Fruit fly (Drosophila melanogaster) whole organism, embryonic: ENCODE measurements around the gene Myo31DF.

ENCODE experiments used
- Asciz ChIP-seq: fragments of 200-800 bp; sonication (Bioruptor generic); optimal IDR thresholded peaks from 2 replicates; lab custom pipeline; 2017; ENCODE audit warnings: missing biosample characterization, mild to moderate bottlenecking, missing genetic modification characterization, missing genetic modification reagents
- CG10147 ChIP-seq: fragments of 200-800 bp; sonication (Bioruptor generic); optimal IDR thresholded peaks from 2 replicates; lab custom pipeline; 2019; ENCODE audit warnings: missing biosample characterization, mild to moderate bottlenecking, missing genetic modification characterization, moderate library complexity
- CG12236 ChIP-seq: fragments of 200-800 bp; sonication (Bioruptor generic); optimal IDR thresholded peaks from 2 replicates; lab custom pipeline; 2016; ENCODE audit warnings: missing biosample characterization, missing genetic modification characterization
- CG13296 ChIP-seq: fragments of 200-800 bp; sonication (Bioruptor generic); optimal IDR thresholded peaks from 3 replicates; lab custom pipeline; 2018; ENCODE audit warnings: missing biosample characterization, mild to moderate bottlenecking, missing genetic modification characterization
- CG13424 ChIP-seq: fragments of 200-800 bp; sonication (Bioruptor generic); optimal IDR thresholded peaks from 2 replicates; lab custom pipeline; 2019; ENCODE audit warnings: missing biosample characterization, mild to moderate bottlenecking, missing genetic modification characterization, moderate library complexity
- CG13894 ChIP-seq: fragments of 200-800 bp; sonication (Bioruptor generic); optimal IDR thresholded peaks from 3 replicates; lab custom pipeline; 2018; ENCODE audit warnings: missing biosample characterization, mild to moderate bottlenecking, missing genetic modification characterization, moderate library complexity
- CG14014 ChIP-seq: fragments of 200-800 bp; sonication (Bioruptor generic); IDR thresholded peaks from 2 replicates; pipeline ENCODE4 v1.3.6; 2022; ENCODE audit warnings: missing biosample characterization, missing genetic modification characterization
- CG14965 ChIP-seq: fragments of 200-800 bp; sonication (Bioruptor generic); optimal IDR thresholded peaks from 2 replicates; lab custom pipeline; 2016; ENCODE audit warnings: missing biosample characterization, missing genetic modification characterization, borderline replicate concordance
- CG15011 ChIP-seq: fragments of 200-800 bp; sonication (Bioruptor generic); optimal IDR thresholded peaks from 3 replicates; lab custom pipeline; 2018; ENCODE audit warnings: missing biosample characterization, mild to moderate bottlenecking, missing genetic modification characterization
- CG15269 ChIP-seq: fragments of 200-800 bp; sonication (Bioruptor generic); optimal IDR thresholded peaks from 2 replicates; lab custom pipeline; 2018; ENCODE audit warnings: missing biosample characterization, mild to moderate bottlenecking, missing genetic modification characterization, moderate library complexity
- CG1602 ChIP-seq: fragments of 200-800 bp; sonication (Bioruptor generic); optimal IDR thresholded peaks from 3 replicates; lab custom pipeline; 2016; ENCODE audit warnings: missing biosample characterization, missing genetic modification characterization
- CG16779 ChIP-seq: fragments of 200-800 bp; sonication (Bioruptor generic); IDR thresholded peaks from 2 replicates; pipeline ENCODE4 v1.3.6; 2022; ENCODE audit warnings: missing biosample characterization, missing genetic modification characterization
- CG17568 ChIP-seq: fragments of 200-800 bp; sonication (Bioruptor generic); optimal IDR thresholded peaks from 2 replicates; lab custom pipeline; 2018; ENCODE audit warnings: missing biosample characterization, mild to moderate bottlenecking, missing genetic modification characterization, moderate library complexity
- CG17829 ChIP-seq: fragments of 200-800 bp; optimal IDR thresholded peaks from 2 replicates; lab custom pipeline; 2019; ENCODE audit warnings: missing biosample characterization, mild to moderate bottlenecking, missing genetic modification characterization, moderate library complexity
- CG2199 ChIP-seq: fragments of 200-800 bp; sonication (Bioruptor generic); IDR thresholded peaks from 3 replicates; pipeline ENCODE4 v1.3.6; 2022; ENCODE audit warnings: missing biosample characterization, missing genetic modification characterization
- CG2678 ChIP-seq: fragments of 200-800 bp; sonication (Bioruptor generic); optimal IDR thresholded peaks from 3 replicates; lab custom pipeline; 2019; ENCODE audit warnings: missing biosample characterization, mild to moderate bottlenecking, missing genetic modification characterization, moderate library complexity
- CG2889 ChIP-seq: fragments of 200-800 bp; sonication (Bioruptor generic); IDR thresholded peaks from 3 replicates; pipeline ENCODE4 v1.3.6; 2022; ENCODE audit warnings: missing biosample characterization, missing genetic modification characterization
- CG4282 ChIP-seq: fragments of 200-800 bp; sonication (Bioruptor generic); optimal IDR thresholded peaks from 2 replicates; lab custom pipeline; 2016; ENCODE audit warnings: missing biosample characterization, missing genetic modification characterization
- CG5180 ChIP-seq: fragments of 200-800 bp; sonication (Bioruptor generic); optimal IDR thresholded peaks from 3 replicates; lab custom pipeline; 2017; ENCODE audit warnings: missing biosample characterization, missing genetic modification characterization, mild to moderate bottlenecking, moderate library complexity, missing genetic modification reagents
- CG6765 ChIP-seq: fragments of 200-800 bp; sonication (Bioruptor generic); optimal IDR thresholded peaks from 3 replicates; lab custom pipeline; 2017; ENCODE audit warnings: missing biosample characterization, mild to moderate bottlenecking, missing genetic modification characterization
- CG8290 ChIP-seq, 3 experiments: fragments of 200-800 bp; sonication (Bioruptor generic); optimal IDR thresholded peaks; 2 replicates each; lab custom pipeline; 2016 to 2019; ENCODE audit warnings: missing biosample characterization in 3 of 3, missing genetic modification characterization in 3 of 3, mild to moderate bottlenecking in 2 of 3, moderate library complexity in 1 of 3
- Fer1 ChIP-seq: fragments of 200-800 bp; sonication (Bioruptor generic); optimal IDR thresholded peaks from 2 replicates; lab custom pipeline; 2017; ENCODE audit warnings: missing biosample characterization, mild to moderate bottlenecking, missing genetic modification characterization
- Gsc ChIP-seq: fragments of 200-800 bp; sonication (Bioruptor generic); IDR thresholded peaks from 2 replicates; pipeline ENCODE4 v1.3.6; 2022; ENCODE audit warnings: missing biosample characterization, missing genetic modification characterization
- Hmr ChIP-seq: fragments of 200-800 bp; sonication (Bioruptor generic); optimal IDR thresholded peaks from 3 replicates; lab custom pipeline; 2017; ENCODE audit warnings: mild to moderate bottlenecking, missing biosample characterization, missing genetic modification reagents, missing genetic modification characterization
- Lhr ChIP-seq: fragments of 200-800 bp; sonication (Bioruptor generic); optimal IDR thresholded peaks from 3 replicates; lab custom pipeline; 2017; ENCODE audit warnings: mild to moderate bottlenecking, missing biosample characterization, missing genetic modification reagents, missing genetic modification characterization
- Myb ChIP-seq: fragments of 200-800 bp; sonication (Bioruptor generic); optimal IDR thresholded peaks from 2 replicates; lab custom pipeline; 2016; ENCODE audit warnings: missing biosample characterization, missing genetic modification characterization
- Opbp ChIP-seq: fragments of 200-800 bp; sonication (Bioruptor generic); IDR thresholded peaks from 3 replicates; pipeline ENCODE4 v1.3.6; 2022; ENCODE audit warnings: missing biosample characterization, missing genetic modification characterization; ENCODE audit not compliant: partially characterized antibody
- Pdp1 ChIP-seq, 2 experiments: fragments of 200-800 bp; sonication (Bioruptor generic); optimal IDR thresholded peaks; 3 replicates each; lab custom pipeline; 2016; ENCODE audit warnings: missing biosample characterization in 2 of 2, missing genetic modification characterization in 2 of 2, mild to moderate bottlenecking in 1 of 2, moderate library complexity in 1 of 2
- Rfx ChIP-seq: fragments of 200-800 bp; sonication (Bioruptor generic); IDR thresholded peaks from 2 replicates; pipeline ENCODE4 v1.3.6; 2022; ENCODE audit warnings: missing biosample characterization, missing genetic modification characterization
- Sox100B ChIP-seq: fragments of 200-800 bp; sonication (Bioruptor generic); optimal IDR thresholded peaks from 3 replicates; lab custom pipeline; 2018; ENCODE audit warnings: missing biosample characterization, mild to moderate bottlenecking, missing genetic modification characterization
- Spps ChIP-seq: fragments of 200-800 bp; sonication (Bioruptor generic); optimal IDR thresholded peaks from 2 replicates; lab custom pipeline; 2018; ENCODE audit warnings: missing biosample characterization, mild to moderate bottlenecking, missing genetic modification characterization
- ara ChIP-seq: fragments of 200-800 bp; sonication (Bioruptor generic); IDR thresholded peaks from 2 replicates; pipeline ENCODE4 v1.3.6; 2022; ENCODE audit warnings: missing biosample characterization, missing genetic modification characterization
- ato ChIP-seq: fragments of 200-800 bp; sonication (Bioruptor generic); IDR thresholded peaks from 2 replicates; pipeline ENCODE4 v1.3.6; 2022; ENCODE audit warnings: missing biosample characterization, missing genetic modification characterization; ENCODE audit not compliant: partially characterized antibody
- chinmo ChIP-seq: fragments of 200-800 bp; sonication (Bioruptor generic); IDR thresholded peaks from 4 replicates; pipeline ENCODE4 v1.3.6; 2022; ENCODE audit warnings: missing biosample characterization, missing genetic modification characterization; ENCODE audit not compliant: partially characterized antibody
- disco-r ChIP-seq: fragments of 200-800 bp; sonication (Bioruptor generic); optimal IDR thresholded peaks from 2 replicates; lab custom pipeline; 2016; ENCODE audit warnings: missing biosample characterization, missing genetic modification characterization
- dmrt99B ChIP-seq: fragments of 200-800 bp; sonication (Bioruptor generic); optimal IDR thresholded peaks from 2 replicates; lab custom pipeline; 2018; ENCODE audit warnings: missing biosample characterization, mild to moderate bottlenecking, missing genetic modification characterization, moderate library complexity
- fd3F ChIP-seq: fragments of 200-800 bp; sonication (Bioruptor generic); optimal IDR thresholded peaks from 2 replicates; lab custom pipeline; 2018; ENCODE audit warnings: missing biosample characterization, mild to moderate bottlenecking, missing genetic modification characterization, moderate library complexity
- gem ChIP-seq: fragments of 200-800 bp; sonication (Bioruptor generic); optimal IDR thresholded peaks from 2 replicates; lab custom pipeline; 2019; ENCODE audit warnings: missing biosample characterization, mild to moderate bottlenecking, missing genetic modification characterization, moderate library complexity
- ind ChIP-seq: fragments of 200-800 bp; sonication (Bioruptor generic); optimal IDR thresholded peaks from 3 replicates; lab custom pipeline; 2016; ENCODE audit warnings: missing biosample characterization, missing genetic modification characterization
- jing ChIP-seq: fragments of 200-800 bp; sonication (Bioruptor generic); optimal IDR thresholded peaks from 2 replicates; lab custom pipeline; 2018; ENCODE audit warnings: missing biosample characterization, mild to moderate bottlenecking, missing genetic modification characterization
- ken ChIP-seq: fragments of 200-800 bp; sonication (Bioruptor generic); IDR thresholded peaks from 3 replicates; pipeline ENCODE4 v1.3.6; 2022; ENCODE audit warnings: missing biosample characterization, missing genetic modification characterization
- lola ChIP-seq, 3 experiments: fragments of >200 bp in 2 of 3; fragments of 200-800 bp in 1 of 3; sonication (Bioruptor generic) in 1 of 3; optimal IDR thresholded peaks; 2 replicates each; lab custom pipeline; 2017 to 2019; ENCODE audit warnings: missing biosample characterization in 3 of 3, missing genetic modification characterization in 3 of 3, mild to moderate bottlenecking in 1 of 3, moderate library complexity in 1 of 3
- sens ChIP-seq: fragments of 200-800 bp; sonication (Bioruptor generic); peaks from one replicate; lab custom pipeline; 2016; ENCODE audit warnings: missing biosample characterization, missing genetic modification characterization
- so ChIP-seq: fragments of 200-800 bp; sonication (Bioruptor generic); IDR thresholded peaks from 3 replicates; pipeline ENCODE4 v1.3.6; 2022; ENCODE audit warnings: missing biosample characterization, missing genetic modification characterization
- sr ChIP-seq: fragments of 200-800 bp; sonication (Bioruptor generic); IDR thresholded peaks from 3 replicates; pipeline ENCODE4 v1.3.6; 2022; ENCODE audit warnings: missing biosample characterization, missing genetic modification characterization
- unpg ChIP-seq: fragments of 200-800 bp; sonication (Bioruptor generic); optimal IDR thresholded peaks from 3 replicates; lab custom pipeline; 2018; ENCODE audit warnings: missing biosample characterization, mild to moderate bottlenecking, missing genetic modification characterization, moderate library complexity
- vfl ChIP-seq: fragments of 200-800 bp; sonication (Bioruptor generic); optimal IDR thresholded peaks from 2 replicates; lab custom pipeline; 2016; ENCODE audit warnings: missing biosample characterization, missing genetic modification characterization
- wek ChIP-seq: fragments of 200-800 bp; sonication (Bioruptor generic); optimal IDR thresholded peaks from 3 replicates; lab custom pipeline; 2018; ENCODE audit warnings: missing biosample characterization, mild to moderate bottlenecking, missing genetic modification characterization, moderate library complexity
- wor ChIP-seq: fragments of 200-800 bp; sonication (Bioruptor generic); IDR thresholded peaks from 2 replicates; pipeline ENCODE4 v1.3.6; 2022; ENCODE audit warnings: missing biosample characterization, missing genetic modification characterization

Myo31DF gene

DNA sequence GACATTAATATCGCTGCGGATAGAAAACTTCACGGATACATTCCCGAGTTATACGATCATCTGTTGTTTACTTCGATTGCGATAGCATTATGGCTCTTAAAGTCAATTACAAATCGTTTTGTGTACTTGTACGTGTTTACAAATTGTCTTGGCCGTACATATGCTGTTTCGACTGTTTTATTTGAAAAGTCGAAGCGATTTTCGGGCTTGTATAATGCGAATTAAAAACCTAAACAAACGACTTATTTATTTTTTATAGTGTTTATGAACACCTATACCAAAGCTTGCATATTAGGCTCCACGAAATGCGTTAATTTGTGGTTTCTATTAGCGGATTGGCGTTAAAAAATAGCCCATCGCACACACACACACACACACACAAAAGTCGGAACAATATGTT lies 34.3 kb downstream of the Myo31DF start:
- TF ChIP-seq CG13296, result peak; percentile 41
- peak; percentile 4 for TF ChIP-seq Fer1 (GFP tag; lab: Kevin White, UChicago)
- TF ChIP-seq ind, result no peak
- TF ChIP-seq CG6765, result no peak
- no peak for TF ChIP-seq Gsc (GFP tag; lab: Robert Waterston, UW)
- no peak for TF ChIP-seq CG15011 (GFP tag; lab: Kevin White, UChicago)
- peak in 1 of 2 experiments; percentile 14 for TF ChIP-seq Pdp1 (GFP tag; optimal IDR thresholded peaks at IDR 0.05; lab: Kevin White, UChicago)
- peak; percentile 8 for TF ChIP-seq gem
- TF ChIP-seq CG8290 (GFP tag; optimal IDR thresholded peaks at IDR 0.05; lab: Kevin White, UChicago), result no peak
- peak in 1 of 2 experiments; percentile 3 for TF ChIP-seq CG8290 (tag; optimal IDR thresholded peaks at IDR 0.05; lab: Kevin White, UChicago)
- TF ChIP-seq CG14014, result peak; percentile 11; the same call in 1 of the 2 replicates
- peak; percentile 22 for TF ChIP-seq CG5180 (GFP tag; lab: Kevin White, UChicago)
- peak; percentile 11 for TF ChIP-seq CG15269 (tag; lab: Kevin White, UChicago)
- no peak for TF ChIP-seq CG13894
- peak; percentile 36 for TF ChIP-seq wek
- no peak for TF ChIP-seq CG1602
- peak; percentile 37 for TF ChIP-seq CG2678 (tag; lab: Kevin White, UChicago)
- peak; percentile 18 for TF ChIP-seq dmrt99B (tag; lab: Kevin White, UChicago)
- no peak for TF ChIP-seq wor (GFP tag; lab: Robert Waterston, UW)
- TF ChIP-seq ken (GFP tag; lab: Robert Waterston, UW), result no peak
- no peak for TF ChIP-seq CG12236 (GFP tag; lab: Kevin White, UChicago)
- peak; percentile 4 for TF ChIP-seq Asciz (GFP tag; lab: Kevin White, UChicago)
- peak; percentile 51 for TF ChIP-seq sens (GFP tag; lab: Kevin White, UChicago)
- TF ChIP-seq ara (GFP tag; lab: Robert Waterston, UW), result no peak
- TF ChIP-seq unpg (GFP tag; lab: Kevin White, UChicago), result peak; percentile 23
- peak; percentile 19; the same call in 1 of the 2 replicates for TF ChIP-seq Rfx (GFP tag; lab: Robert Waterston, UW)
- peak; percentile 13 for TF ChIP-seq fd3F
- peak; percentile 5 for TF ChIP-seq CG17568 (GFP tag; lab: Kevin White, UChicago)
- TF ChIP-seq CG13424 (tag; lab: Kevin White, UChicago), result peak; percentile 10
- TF ChIP-seq CG14965 (GFP tag; lab: Kevin White, UChicago), result no peak
- TF ChIP-seq Hmr (GFP tag; lab: Kevin White, UChicago), result peak; percentile 26
- TF ChIP-seq Sox100B (GFP tag; lab: Kevin White, UChicago), result peak; percentile 25

dm6 chr2L:10470211-10470610 lies 36.4 kb downstream of the Myo31DF start:
- TF ChIP-seq CG14014 (peak; percentile 13; the same call in 1 of the 2 replicates), Myb (GFP tag; lab: Kevin White, UChicago) (no peak), disco-r (GFP tag; lab: Kevin White, UChicago) (no peak), so (GFP tag; lab: Robert Waterston, UW) (0 out of 3 replicates have a peak, but pooled peaks have one; percentile 36), Opbp (GFP tag; lab: Robert Waterston, UW) (no peak), vfl (GFP tag; lab: Kevin White, UChicago) (no peak), CG2889 (no peak), CG17829 (tag; lab: Kevin White, UChicago) (no peak), CG4282 (GFP tag; lab: Kevin White, UChicago) (no peak), sr (0 out of 3 replicates have a peak, but pooled peaks have one; percentile 37), Lhr (GFP tag; lab: Kevin White, UChicago) (no peak), CG8290 (GFP tag; optimal IDR thresholded peaks at IDR 0.05; lab: Kevin White, UChicago) (no peak), CG8290 (tag; optimal IDR thresholded peaks at IDR 0.05; lab: Kevin White, UChicago) (peak in 1 of 2 experiments; percentile 3), lola (GFP tag; optimal IDR thresholded peaks at IDR 0.05; lab: Kevin White, UChicago) (no peak), ato (GFP tag; lab: Robert Waterston, UW) (no peak), CG2199 (GFP tag; lab: Robert Waterston, UW) (peak; percentile 98), Spps (no peak), jing (GFP tag; lab: Kevin White, UChicago) (no peak), CG16779 (GFP tag; lab: Robert Waterston, UW) (no peak), chinmo (GFP tag; lab: Robert Waterston, UW) (0 out of 4 replicates have a peak, but pooled peaks have one; percentile 30), CG10147 (GFP tag; lab: Kevin White, UChicago) (no peak)
